Fruit fly (Drosophila melanogaster) whole organism, adult: ENCODE data around the gene CG8840.

Experiments
- CG11617 ChIP-seq: fragments of 200-800 bp; sonication (Bioruptor generic); optimal IDR thresholded peaks from 2 replicates; lab custom pipeline; 2017; ENCODE audit warnings: mild to moderate bottlenecking, missing biosample characterization, missing genetic modification reagents, missing genetic modification characterization
- CG12768 ChIP-seq: fragments of 200-800 bp; sonication (Bioruptor generic); optimal IDR thresholded peaks from 2 replicates; lab custom pipeline; 2017; ENCODE audit warnings: missing biosample characterization, missing genetic modification characterization, mild to moderate bottlenecking, moderate library complexity, missing genetic modification reagents
- CG14711 ChIP-seq: fragments of 200-800 bp; sonication (Bioruptor generic); optimal IDR thresholded peaks from 2 replicates; lab custom pipeline; 2018; ENCODE audit warnings: missing biosample characterization, mild to moderate bottlenecking, missing genetic modification characterization, moderate library complexity
- CG1620 ChIP-seq: fragments of 200-800 bp; sonication (Bioruptor generic); optimal IDR thresholded peaks from 2 replicates; lab custom pipeline; 2016; ENCODE audit warnings: missing biosample characterization, missing genetic modification characterization
- CG33017 ChIP-seq: fragments of 200-800 bp; sonication (Bioruptor generic); optimal IDR thresholded peaks from 2 replicates; lab custom pipeline; 2018; ENCODE audit warnings: missing biosample characterization, mild to moderate bottlenecking, missing genetic modification characterization, moderate library complexity
- CG5204 ChIP-seq: fragments of 200-800 bp; sonication (Bioruptor generic); optimal IDR thresholded peaks from 2 replicates; lab custom pipeline; 2016; ENCODE audit warnings: missing biosample characterization, missing genetic modification characterization
- CG7045 ChIP-seq: fragments of 200-800 bp; sonication (Bioruptor generic); optimal IDR thresholded peaks from 2 replicates; lab custom pipeline; 2017; ENCODE audit warnings: missing biosample characterization, mild to moderate bottlenecking, missing genetic modification characterization
- CG7101 ChIP-seq: fragments of 200-800 bp; sonication (Bioruptor generic); optimal IDR thresholded peaks from 2 replicates; lab custom pipeline; 2018; ENCODE audit warnings: missing biosample characterization, mild to moderate bottlenecking, missing genetic modification characterization, moderate library complexity
- Clk ChIP-seq: fragments of 200-800 bp; sonication (Bioruptor generic); optimal IDR thresholded peaks from 2 replicates; lab custom pipeline; 2017; ENCODE audit warnings: missing biosample characterization, missing genetic modification characterization
- Crg-1 ChIP-seq: fragments of 200-800 bp; sonication (Bioruptor generic); optimal IDR thresholded peaks from 2 replicates; lab custom pipeline; 2016; ENCODE audit warnings: missing biosample characterization, missing genetic modification characterization
- Hr96 ChIP-seq: fragments of 200-800 bp; sonication (Bioruptor generic); optimal IDR thresholded peaks from 2 replicates; lab custom pipeline; 2016; ENCODE audit warnings: missing biosample characterization, missing genetic modification characterization
- Mnt ChIP-seq: fragments of 200-800 bp; sonication (Bioruptor generic); optimal IDR thresholded peaks from 2 replicates; lab custom pipeline; 2016; ENCODE audit warnings: missing biosample characterization, mild to moderate bottlenecking, missing genetic modification characterization
- bab1 ChIP-seq: fragments of 200-800 bp; sonication (Bioruptor generic); optimal IDR thresholded peaks from 3 replicates; lab custom pipeline; 2019; ENCODE audit warnings: missing biosample characterization, mild to moderate bottlenecking, missing genetic modification characterization, moderate library complexity
- cic ChIP-seq: fragments of 200-800 bp; sonication (Bioruptor generic); optimal IDR thresholded peaks from 2 replicates; lab custom pipeline; 2017; ENCODE audit warnings: missing biosample characterization, mild to moderate bottlenecking, missing genetic modification characterization, moderate library complexity
- cnc ChIP-seq, 2 experiments: fragments of >200 bp; optimal IDR thresholded peaks; 2 replicates each; lab custom pipeline; 2017
- kay ChIP-seq: fragments of 200-800 bp; sonication (Bioruptor generic); peaks from one replicate; lab custom pipeline; 2016; ENCODE audit warnings: missing biosample characterization, missing genetic modification characterization, borderline replicate concordance
- ovo ChIP-seq: fragments of 200-800 bp; sonication (Bioruptor generic); optimal IDR thresholded peaks from 2 replicates; lab custom pipeline; 2016; ENCODE audit warnings: missing biosample characterization, missing genetic modification characterization
- pad ChIP-seq: fragments of 200-800 bp; sonication (Bioruptor generic); optimal IDR thresholded peaks from 3 replicates; lab custom pipeline; 2017; ENCODE audit warnings: missing biosample characterization, missing genetic modification characterization, mild to moderate bottlenecking, moderate library complexity, missing genetic modification reagents
- tj ChIP-seq: fragments of 200-800 bp; sonication (Bioruptor generic); optimal IDR thresholded peaks from 3 replicates; lab custom pipeline; 2017; ENCODE audit warnings: missing biosample characterization, mild to moderate bottlenecking, missing genetic modification characterization, moderate library complexity
- toe ChIP-seq: fragments of 200-800 bp; sonication (Bioruptor generic); optimal IDR thresholded peaks from 2 replicates; lab custom pipeline; 2016; ENCODE audit warnings: missing biosample characterization, missing genetic modification characterization

Gene CG8840

dm6 chr2L:3437068-3437467, 26.7 kb downstream of the CG8840 start:
- TF ChIP-seq CG7101 (no peak), CG14711 (tag; lab: Kevin White, UChicago) (peak; percentile 3), bab1 (GFP tag; lab: Kevin White, UChicago) (no peak), pad (GFP tag; lab: Kevin White, UChicago) (no peak), tj (GFP tag; lab: Kevin White, UChicago) (no peak), CG5204 (GFP tag; lab: Kevin White, UChicago) (no peak), Clk (GFP tag; lab: Kevin White, UChicago) (no peak), kay (GFP tag; lab: Kevin White, UChicago) (no peak), CG1620 (no peak), CG33017 (tag; lab: Kevin White, UChicago) (peak; percentile 25)

- TF ChIP-seq pad (GFP tag; lab: Kevin White, UChicago): no peak
- no peak for TF ChIP-seq Clk (GFP tag; lab: Kevin White, UChicago)
- no peak for TF ChIP-seq CG1620
- no peak for TF ChIP-seq ovo
- no peak for TF ChIP-seq Crg-1 (GFP tag; lab: Kevin White, UChicago)
- TF ChIP-seq CG7101: no peak
- TF ChIP-seq CG12768 (GFP tag; lab: Kevin White, UChicago): no peak
- TF ChIP-seq CG14711 (tag; lab: Kevin White, UChicago): no peak
- no peak for TF ChIP-seq CG11617
- TF ChIP-seq CG33017 (tag; lab: Kevin White, UChicago): no peak
- TF ChIP-seq CG5204 (GFP tag; lab: Kevin White, UChicago): no peak
- no peak for TF ChIP-seq CG7045 (GFP tag; lab: Kevin White, UChicago)
- no peak for TF ChIP-seq tj (GFP tag; lab: Kevin White, UChicago)
- TF ChIP-seq cnc (optimal IDR thresholded peaks at IDR 0.05; lab: Kevin White, UChicago): no peak
- no peak for TF ChIP-seq toe
- no peak for TF ChIP-seq Hr96
- TF ChIP-seq bab1 (GFP tag; lab: Kevin White, UChicago): no peak
- TF ChIP-seq Mnt (GFP tag; lab: Kevin White, UChicago): no peak
Measured at dm6 chr2L:3438078-3438477, 27.7 kb downstream of the CG8840 start.

dm6 chr2L:3439502-3439901, 29.1 kb downstream of the CG8840 start:
- TF ChIP-seq bab1 (GFP tag; lab: Kevin White, UChicago) (no peak), Mnt (GFP tag; lab: Kevin White, UChicago) (no peak), pad (GFP tag; lab: Kevin White, UChicago) (no peak)

- TF ChIP-seq tj (GFP tag; lab: Kevin White, UChicago): no peak
- no peak for TF ChIP-seq CG11617
- no peak for TF ChIP-seq Clk (GFP tag; lab: Kevin White, UChicago)
- TF ChIP-seq cic: no peak
- no peak for TF ChIP-seq pad (GFP tag; lab: Kevin White, UChicago)
- TF ChIP-seq Mnt (GFP tag; lab: Kevin White, UChicago): no peak
- TF ChIP-seq CG12768 (GFP tag; lab: Kevin White, UChicago): no peak
- TF ChIP-seq CG5204 (GFP tag; lab: Kevin White, UChicago): no peak
- TF ChIP-seq toe: no peak
- TF ChIP-seq cnc (optimal IDR thresholded peaks at IDR 0.05; lab: Kevin White, UChicago): no peak
- no peak for TF ChIP-seq Crg-1 (GFP tag; lab: Kevin White, UChicago)
- no peak for TF ChIP-seq CG33017 (tag; lab: Kevin White, UChicago)
- TF ChIP-seq Hr96: no peak
- no peak for TF ChIP-seq CG7045 (GFP tag; lab: Kevin White, UChicago)
- no peak for TF ChIP-seq CG14711 (tag; lab: Kevin White, UChicago)
Measured at dm6 chr2L:3440322-3440721, 30.0 kb downstream of the CG8840 start.

dm6 chr2L:3441158-3441557, 30.8 kb downstream of the CG8840 start:
- TF ChIP-seq CG7101 (no peak), cnc (optimal IDR thresholded peaks at IDR 0.05; lab: Kevin White, UChicago) (no peak)

dm6 chr2L:3441673-3442072, 31.3 kb downstream of the CG8840 start:
- TF ChIP-seq CG14711 (tag; lab: Kevin White, UChicago) (no peak), CG7045 (GFP tag; lab: Kevin White, UChicago) (no peak), Clk (GFP tag; lab: Kevin White, UChicago) (no peak), CG12768 (GFP tag; lab: Kevin White, UChicago) (no peak), kay (GFP tag; lab: Kevin White, UChicago) (no peak), CG5204 (GFP tag; lab: Kevin White, UChicago) (no peak), Mnt (GFP tag; lab: Kevin White, UChicago) (no peak), CG33017 (tag; lab: Kevin White, UChicago) (no peak), Hr96 (no peak), CG7101 (no peak), tj (GFP tag; lab: Kevin White, UChicago) (no peak), bab1 (GFP tag; lab: Kevin White, UChicago) (no peak)

dm6 chr2L:3444789-3445188, 34.4 kb downstream of the CG8840 start:
- TF ChIP-seq pad (GFP tag; lab: Kevin White, UChicago) (no peak), bab1 (GFP tag; lab: Kevin White, UChicago) (no peak), Mnt (GFP tag; lab: Kevin White, UChicago) (no peak), CG7101 (no peak), CG1620 (no peak), ovo (no peak), toe (no peak), CG14711 (tag; lab: Kevin White, UChicago) (no peak), cic (no peak), kay (GFP tag; lab: Kevin White, UChicago) (no peak), CG11617 (no peak), cnc (optimal IDR thresholded peaks at IDR 0.05; lab: Kevin White, UChicago) (no peak), CG7045 (GFP tag; lab: Kevin White, UChicago) (no peak), Clk (GFP tag; lab: Kevin White, UChicago) (no peak), Hr96 (no peak), CG5204 (GFP tag; lab: Kevin White, UChicago) (no peak), Crg-1 (GFP tag; lab: Kevin White, UChicago) (no peak), tj (GFP tag; lab: Kevin White, UChicago) (no peak), CG12768 (GFP tag; lab: Kevin White, UChicago) (no peak)
